Worm (Caenorhabditis elegans): ENCODE measurements around the gene F11C7.7.

Gene F11C7.7

DNA sequence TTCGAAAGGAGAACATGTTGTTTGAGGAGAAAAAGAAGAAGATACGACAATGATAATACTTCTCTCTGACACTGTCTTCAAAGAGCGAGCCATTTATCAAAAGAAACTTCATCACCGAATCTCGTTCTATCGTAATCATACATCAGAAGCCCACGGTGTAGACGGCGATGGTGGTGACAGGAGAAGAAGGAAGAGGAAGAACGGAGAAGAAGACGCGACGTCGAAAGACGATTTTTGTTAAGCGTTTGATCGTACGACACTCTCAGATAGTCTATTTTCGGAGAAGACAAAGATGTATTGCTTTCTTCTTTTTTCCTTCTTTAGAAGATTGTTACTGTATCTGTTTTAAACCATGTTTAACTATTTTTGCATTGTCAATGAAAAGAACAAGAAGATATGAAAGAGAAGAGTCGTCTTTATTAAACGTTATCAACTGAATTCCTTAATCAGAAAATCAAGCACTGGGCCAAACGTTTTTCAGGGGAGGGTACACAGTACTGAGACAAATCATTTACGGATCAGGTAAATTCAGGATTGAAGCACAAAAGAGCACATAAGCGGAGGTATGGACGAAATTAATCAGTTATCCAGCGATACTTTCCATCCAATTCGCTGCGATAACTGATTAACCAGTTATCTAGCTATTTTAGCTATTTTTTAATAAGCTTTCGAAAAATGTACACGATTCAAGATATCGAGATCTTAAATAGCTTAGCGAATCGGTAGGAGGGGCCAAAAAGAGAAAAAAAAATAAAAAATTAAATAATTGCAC, 21.6 kb downstream of the F11C7.7 start:
- TF ChIP-seq ceh-82 (tag; optimal IDR thresholded peaks at IDR 0.05): no peak
- peak; percentile 52 for TF ChIP-seq dve-1 (tag; optimal IDR thresholded peaks at IDR 0.05; ENCODE audit: insufficient read depth)
- TF ChIP-seq sdz-12 (GFP tag; optimal IDR thresholded peaks at IDR 0.05): peak; percentile 5
- TF ChIP-seq nhr-25 (tag; optimal IDR thresholded peaks at IDR 0.05; ENCODE audit: borderline replicate concordance, insufficient read depth): peak; percentile 91
- peak; percentile 2 for TF ChIP-seq hlh-30 (tag; optimal IDR thresholded peaks at IDR 0.05; ENCODE audit: insufficient read depth)
- peak; percentile 39 for TF ChIP-seq mes-2 (tag; optimal IDR thresholded peaks at IDR 0.05; ENCODE audit: poor library complexity, severe bottlenecking)
- TF ChIP-seq mdl-1 (tag; optimal IDR thresholded peaks at IDR 0.05): peak in 1 of 2 experiments; percentile 59
- peak; percentile 5 for TF ChIP-seq nhr-10 (tag; optimal IDR thresholded peaks at IDR 0.05)
- peak; percentile 39 for TF ChIP-seq jun-1 (tag; optimal IDR thresholded peaks at IDR 0.05)
- TF ChIP-seq hlh-11 (tag; optimal IDR thresholded peaks at IDR 0.05): peak; percentile 40
- TF ChIP-seq lsy-2 (tag; optimal IDR thresholded peaks at IDR 0.05): peak; percentile 21 to 74
- peak; percentile 77 for TF ChIP-seq ceh-20 (GFP tag; IDR thresholded peaks at IDR 0.05)
- TF ChIP-seq lin-38 (GFP tag; IDR thresholded peaks at IDR 0.05): peak; percentile 13; the same call in 1 of the 2 replicates
- peak; percentile 22 for TF ChIP-seq T20F7.1 (GFP tag; optimal IDR thresholded peaks at IDR 0.05)
- TF ChIP-seq zfp-3 (GFP tag; conservative IDR thresholded peaks at IDR 0.05): peak; percentile 90
- TF ChIP-seq nhr-77 (tag; optimal IDR thresholded peaks at IDR 0.05): peak; percentile 50
- TF ChIP-seq nhr-48 (tag; optimal IDR thresholded peaks at IDR 0.05): peak; percentile 56
- TF ChIP-seq daf-8 (GFP tag; IDR thresholded peaks at IDR 0.05): no peak
- peak; percentile 92 for TF ChIP-seq T26A8.4 (GFP tag; IDR thresholded peaks at IDR 0.05)
- peak; percentile 51 for TF ChIP-seq mxl-3 (GFP tag; optimal IDR thresholded peaks at IDR 0.05)
- peak; percentile 84 for TF ChIP-seq duxl-1 (tag; optimal IDR thresholded peaks at IDR 0.05; ENCODE audit: poor library complexity)
- TF ChIP-seq aha-1 (tag): peak; percentile 100
- TF ChIP-seq mxl-2 (GFP tag; conservative IDR thresholded peaks at IDR 0.05): no peak
- peak; percentile 63 for TF ChIP-seq nhr-102 (tag; optimal IDR thresholded peaks at IDR 0.05)
- TF ChIP-seq rbr-2 (tag; optimal IDR thresholded peaks at IDR 0.05): peak; percentile 11
- TF ChIP-seq hmg-1.1 (GFP tag; IDR thresholded peaks at IDR 0.05): no peak
- TF ChIP-seq nhr-28 (tag; optimal IDR thresholded peaks at IDR 0.05): peak; percentile 46
- no peak for TF ChIP-seq lin-13 (GFP tag; optimal IDR thresholded peaks at IDR 0.05)
- TF ChIP-seq ceh-28 (tag; optimal IDR thresholded peaks at IDR 0.05): peak; percentile 1
- TF ChIP-seq unc-62 (GFP tag; optimal IDR thresholded peaks at IDR 0.05 in 1 of 2): peak in 1 of 2 experiments; percentile 100
- TF ChIP-seq unc-62 (tag; optimal IDR thresholded peaks at IDR 0.05): peak; percentile 63
- peak; percentile 61 for TF ChIP-seq ama-1 (optimal IDR thresholded peaks at IDR 0.05)
- peak; percentile 66; the same call in 1 of the 2 replicates for TF ChIP-seq mdt-29 (GFP tag; IDR thresholded peaks at IDR 0.05)
- TF ChIP-seq skn-1 (tag; optimal IDR thresholded peaks at IDR 0.05): no peak
- TF ChIP-seq daf-16 (GFP tag; optimal IDR thresholded peaks at IDR 0.05): no peak
- TF ChIP-seq daf-16 (tag; optimal IDR thresholded peaks at IDR 0.05): no peak
- peak; percentile 25; the same call in 1 of the 2 replicates for TF ChIP-seq Y75B8A.6 (GFP tag; IDR thresholded peaks at IDR 0.05)
- peak; percentile 60 for TF ChIP-seq gei-8 (GFP tag; optimal IDR thresholded peaks at IDR 0.05)
- TF ChIP-seq mep-1 (tag; optimal IDR thresholded peaks at IDR 0.05): peak; percentile 78
- TF ChIP-seq lir-3 (tag; optimal IDR thresholded peaks at IDR 0.05): no peak

Data from whole organism, L4 larva.